Fruit fly (Drosophila melanogaster): ENCODE data around the gene Hakai.
A peak's percentile ranks its signal among the peaks of the same experiment; 100 is the strongest.

The Hakai gene

DNA sequence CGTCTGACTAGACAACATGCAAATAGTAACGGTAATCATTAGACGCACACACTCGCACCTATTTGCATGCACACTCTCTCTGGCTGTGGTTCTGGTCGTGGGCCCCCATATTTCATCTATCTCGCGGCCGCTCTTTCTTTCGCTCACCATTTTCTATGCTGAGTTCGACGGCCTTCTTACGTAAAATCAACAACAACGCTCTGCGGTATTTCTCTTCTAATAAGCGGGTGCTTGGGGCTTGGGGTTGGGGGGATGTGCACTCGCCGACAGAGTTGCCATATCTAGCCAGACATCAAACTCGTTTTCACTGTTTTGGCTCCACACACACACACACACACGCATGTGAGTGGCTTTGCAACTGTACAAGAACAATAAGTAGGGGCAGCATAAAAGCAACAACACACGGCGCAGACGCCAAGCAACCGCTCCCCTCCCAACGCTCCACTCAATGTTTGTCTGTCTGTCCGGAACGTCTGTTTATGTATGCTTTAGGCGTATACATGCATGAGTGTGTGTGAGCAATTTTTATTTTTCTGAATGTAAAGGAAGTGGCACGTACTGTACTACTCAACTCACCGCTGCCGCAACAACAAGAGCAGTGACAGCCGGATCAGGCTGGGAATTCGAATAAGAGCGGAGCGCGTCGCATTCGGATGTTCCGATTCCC, 7.2 kb downstream of the Hakai start (continued):
- TF ChIP-seq Eip74EF (GFP tag; optimal IDR thresholded peaks at IDR 0.05) (no peak), D (optimal IDR thresholded peaks at IDR 0.05) (peak; percentile 33), D (GFP tag; optimal IDR thresholded peaks at IDR 0.05) (no peak), CG32767 (GFP tag; IDR thresholded peaks at IDR 0.05) (peak; percentile 58; the same call in 1 of the 2 replicates), CG4707 (GFP tag; optimal IDR thresholded peaks at IDR 0.05) (no peak), ATbp (GFP tag; optimal IDR thresholded peaks at IDR 0.05) (peak; percentile 3), z (GFP tag; IDR thresholded peaks at IDR 0.05) (peak; percentile 99), kni (GFP tag; optimal IDR thresholded peaks at IDR 0.05) (peak; percentile 98), CG8478 (optimal IDR thresholded peaks at IDR 0.05) (peak; percentile 91), chinmo (GFP tag; IDR thresholded peaks at IDR 0.05; ENCODE audit: partially characterized antibody) (peak; percentile 100), crc (GFP tag; optimal IDR thresholded peaks at IDR 0.05) (no peak), amos (GFP tag; IDR thresholded peaks at IDR 0.05; ENCODE audit: partially characterized antibody) (peak; percentile 51; the same call in 1 of the 2 replicates), rib (GFP tag; IDR thresholded peaks at IDR 0.05) (peak; percentile 29; the same call in 1 of the 2 replicates), en (GFP tag; optimal IDR thresholded peaks at IDR 0.05) (no peak), slou (GFP tag; optimal IDR thresholded peaks at IDR 0.05) (no peak), dati (GFP tag; IDR thresholded peaks at IDR 0.05) (no peak)

dm6 chr2L:19574364-19574763, 7.9 kb downstream of the Hakai start:
- TF ChIP-seq H2.0 (GFP tag; IDR thresholded peaks at IDR 0.05) (no peak), grn (GFP tag; optimal IDR thresholded peaks at IDR 0.05) (no peak), E2f1 (GFP tag; IDR thresholded peaks at IDR 0.05) (0 out of 2 replicates have a peak, but pooled peaks have one; percentile 16), sim (GFP tag; IDR thresholded peaks at IDR 0.05) (no peak), Ptx1 (GFP tag; IDR thresholded peaks at IDR 0.05) (no peak), HLHmδ (GFP tag; optimal IDR thresholded peaks at IDR 0.05) (no peak), CG7963 (GFP tag; IDR thresholded peaks at IDR 0.05; ENCODE audit: partially characterized antibody) (no peak), CG8359 (GFP tag; optimal IDR thresholded peaks at IDR 0.05; ENCODE audit: borderline replicate concordance) (no peak), CG12769 (tag; optimal IDR thresholded peaks at IDR 0.05) (no peak), knrl (GFP tag; IDR thresholded peaks at IDR 0.05; ENCODE audit: partially characterized antibody) (no peak), Drgx (GFP tag; IDR thresholded peaks at IDR 0.05) (0 out of 2 replicates have a peak, but pooled peaks have one; percentile 15), gro (GFP tag; optimal IDR thresholded peaks at IDR 0.05) (no peak), zf30C (GFP tag; optimal IDR thresholded peaks at IDR 0.05) (peak; percentile 6), Jarid2 (GFP tag; optimal IDR thresholded peaks at IDR 0.05) (no peak), CG31388 (GFP tag; optimal IDR thresholded peaks at IDR 0.05) (no peak)

DNA sequence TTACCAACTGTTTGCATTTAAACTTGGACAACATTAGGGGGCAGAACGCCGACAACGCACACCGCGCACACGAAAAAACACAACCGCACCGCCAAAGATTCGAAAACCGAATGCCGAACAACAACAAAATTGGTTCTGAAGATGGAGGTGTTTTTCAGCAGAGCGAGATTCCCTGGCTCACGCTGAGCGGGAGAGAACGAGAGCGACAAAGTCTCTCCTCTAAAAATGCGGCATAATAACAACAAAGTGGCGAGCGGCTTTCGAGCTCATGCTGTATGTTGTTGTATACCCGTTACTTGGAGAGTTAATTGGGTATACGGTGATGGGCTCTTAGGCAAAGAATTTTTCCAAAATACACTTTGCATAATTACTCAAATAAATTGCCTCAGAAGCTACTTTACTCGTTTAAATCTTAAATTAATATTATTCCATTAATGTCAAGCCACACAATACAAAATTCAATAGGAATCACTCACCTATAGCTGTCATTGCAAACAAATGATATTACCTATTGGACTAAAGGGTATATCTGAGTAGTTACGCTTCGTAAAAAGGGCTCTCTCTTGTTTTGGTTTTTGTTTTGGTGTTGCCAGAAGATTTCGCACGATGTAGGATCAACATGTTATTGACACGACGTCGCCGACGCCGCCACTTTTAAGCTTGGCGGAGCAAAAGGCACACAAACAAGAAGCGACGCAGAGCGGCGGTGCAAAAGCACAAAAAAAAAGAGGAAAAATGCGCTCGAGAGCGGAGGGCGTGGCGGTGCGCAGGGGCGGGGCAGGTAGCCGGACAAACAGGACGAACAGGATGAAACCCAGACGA, 9.6 kb downstream of the Hakai start:
- TF ChIP-seq NK7.1 (GFP tag; optimal IDR thresholded peaks at IDR 0.05) = peak; percentile 46
- peak; percentile 28; the same call in 1 of the 2 replicates for TF ChIP-seq sob (GFP tag; IDR thresholded peaks at IDR 0.05)
- TF ChIP-seq maf-S (GFP tag; optimal IDR thresholded peaks at IDR 0.05) = peak; percentile 17
- no peak for TF ChIP-seq bigmax (GFP tag; optimal IDR thresholded peaks at IDR 0.05)
- no peak for TF ChIP-seq CG8944 (GFP tag; optimal IDR thresholded peaks at IDR 0.05)
- peak; percentile 52 for TF ChIP-seq CG10543 (GFP tag; optimal IDR thresholded peaks at IDR 0.05)
- TF ChIP-seq CG7357 (GFP tag; IDR thresholded peaks at IDR 0.05) = peak; percentile 53
- peak; percentile 64 for TF ChIP-seq CG17385 (GFP tag; optimal IDR thresholded peaks at IDR 0.05)
- no peak for TF ChIP-seq CG11696 (GFP tag; IDR thresholded peaks at IDR 0.05)
- no peak for TF ChIP-seq NFAT (GFP tag; IDR thresholded peaks at IDR 0.05)
- TF ChIP-seq wek (GFP tag; optimal IDR thresholded peaks at IDR 0.05) = no peak
- no peak for TF ChIP-seq fru (optimal IDR thresholded peaks at IDR 0.05)
- TF ChIP-seq Rx (GFP tag; IDR thresholded peaks at IDR 0.05) = peak; percentile 33; the same call in 1 of the 2 replicates
- TF ChIP-seq odd (GFP tag; optimal IDR thresholded peaks at IDR 0.05) = peak; percentile 57
- TF ChIP-seq caup (GFP tag; optimal IDR thresholded peaks at IDR 0.05; ENCODE audit: severe bottlenecking) = peak; percentile 62
- no peak for TF ChIP-seq CG9797 (GFP tag; optimal IDR thresholded peaks at IDR 0.05)
- TF ChIP-seq CG5180 (GFP tag; optimal IDR thresholded peaks at IDR 0.05) = peak; percentile 24

Measured in whole organism, embryonic.